Fruit fly (Drosophila melanogaster) whole organism, prepupa: Measurements from ENCODE around the gene CG13131.
A peak's percentile ranks its signal among the peaks of the same experiment; 100 is the strongest.

Experiments
- Blimp-1 ChIP-seq: fragments of 200-800 bp; sonication (Bioruptor generic); optimal IDR thresholded peaks from 3 replicates; lab custom pipeline; 2017; ENCODE audit warnings: missing biosample characterization, missing genetic modification characterization, mild to moderate bottlenecking, moderate library complexity, missing genetic modification reagents
- CG10631 ChIP-seq: fragments of 200-800 bp; sonication (Bioruptor generic); optimal IDR thresholded peaks from 2 replicates; lab custom pipeline; 2016; ENCODE audit warnings: missing biosample characterization, missing genetic modification characterization
- CG11762 ChIP-seq: fragments of 200-800 bp; sonication (Bioruptor generic); optimal IDR thresholded peaks from 3 replicates; lab custom pipeline; 2016; ENCODE audit warnings: missing biosample characterization, missing genetic modification characterization; ENCODE audit not compliant: insufficient read depth
- CG11902 ChIP-seq: fragments of 200-800 bp; sonication (Bioruptor generic); optimal IDR thresholded peaks from 3 replicates; lab custom pipeline; 2016; ENCODE audit warnings: missing biosample characterization, missing genetic modification characterization
- CG15336 ChIP-seq: fragments of 200-800 bp; sonication (Bioruptor generic); IDR thresholded peaks from 2 replicates; pipeline ENCODE4 v1.3.6; 2022; ENCODE audit warnings: missing biosample characterization, missing genetic modification characterization
- CG1621 ChIP-seq: fragments of 200-800 bp; sonication (Bioruptor generic); optimal IDR thresholded peaks from 3 replicates; lab custom pipeline; 2018; ENCODE audit warnings: missing biosample characterization, mild to moderate bottlenecking, missing genetic modification characterization
- CG16779 ChIP-seq: fragments of 200-800 bp; sonication (Bioruptor generic); optimal IDR thresholded peaks from 3 replicates; lab custom pipeline; 2017; ENCODE audit warnings: missing biosample characterization, mild to moderate bottlenecking, missing genetic modification characterization
- CG3032 ChIP-seq: fragments of 200-800 bp; optimal IDR thresholded peaks from 2 replicates; lab custom pipeline; 2019; ENCODE audit warnings: missing biosample characterization, mild to moderate bottlenecking, missing genetic modification characterization, moderate library complexity
- CG31627 ChIP-seq: fragments of 200-800 bp; sonication (Bioruptor generic); optimal IDR thresholded peaks from 3 replicates; lab custom pipeline; 2016; ENCODE audit warnings: missing biosample characterization, missing genetic modification characterization
- CG32006 ChIP-seq: fragments of 200-800 bp; sonication (Bioruptor generic); optimal IDR thresholded peaks from 3 replicates; lab custom pipeline; 2017; ENCODE audit warnings: missing biosample characterization, mild to moderate bottlenecking, missing genetic modification characterization
- CG34406 ChIP-seq: fragments of 200-800 bp; sonication (Bioruptor generic); optimal IDR thresholded peaks from 3 replicates; lab custom pipeline; 2016; ENCODE audit warnings: missing biosample characterization, missing genetic modification characterization
- CG3919 ChIP-seq: fragments of 200-800 bp; sonication (Bioruptor generic); optimal IDR thresholded peaks from 3 replicates; lab custom pipeline; 2016; ENCODE audit warnings: missing biosample characterization, missing genetic modification characterization
- CG4318 ChIP-seq: fragments of 200-800 bp; sonication (Bioruptor generic); optimal IDR thresholded peaks from 3 replicates; lab custom pipeline; 2017; ENCODE audit warnings: missing biosample characterization, mild to moderate bottlenecking, missing genetic modification characterization
- CG6276 ChIP-seq: fragments of 200-800 bp; sonication (Bioruptor generic); optimal IDR thresholded peaks from 2 replicates; lab custom pipeline; 2017; ENCODE audit warnings: missing biosample characterization, mild to moderate bottlenecking, missing genetic modification characterization
- CG6808 ChIP-seq: fragments of 200-800 bp; sonication (Bioruptor generic); optimal IDR thresholded peaks from 3 replicates; lab custom pipeline; 2017; ENCODE audit warnings: missing biosample characterization, missing genetic modification characterization, mild to moderate bottlenecking, moderate library complexity, missing genetic modification reagents
- CG6854 ChIP-seq: fragments of 200-800 bp; sonication (Bioruptor generic); optimal IDR thresholded peaks from 2 replicates; lab custom pipeline; 2017; ENCODE audit warnings: missing biosample characterization, mild to moderate bottlenecking, missing genetic modification characterization
- CG7368 ChIP-seq: fragments of 200-800 bp; sonication (Bioruptor generic); optimal IDR thresholded peaks from 3 replicates; lab custom pipeline; 2016; ENCODE audit warnings: missing biosample characterization, missing genetic modification characterization
- CG8119 ChIP-seq: fragments of 200-800 bp; sonication (Bioruptor generic); IDR thresholded peaks from 3 replicates; pipeline ENCODE4 v1.3.6; 2022; ENCODE audit warnings: missing biosample characterization, missing genetic modification characterization
- CG8632 ChIP-seq: fragments of 200-800 bp; sonication (Bioruptor generic); optimal IDR thresholded peaks from 3 replicates; lab custom pipeline; 2016; ENCODE audit warnings: missing biosample characterization, missing genetic modification characterization
- CG9139 ChIP-seq: fragments of 200-800 bp; sonication (Bioruptor generic); optimal IDR thresholded peaks from 3 replicates; lab custom pipeline; 2017; ENCODE audit warnings: missing biosample characterization, mild to moderate bottlenecking, missing genetic modification characterization
- Eip75B ChIP-seq: fragments of 200-800 bp; sonication (Bioruptor generic); optimal IDR thresholded peaks from 3 replicates; lab custom pipeline; 2016; ENCODE audit warnings: missing biosample characterization, missing genetic modification characterization
- Eip93F ChIP-seq: fragments of 200-800 bp; sonication (Bioruptor generic); optimal IDR thresholded peaks from 2 replicates; lab custom pipeline; 2016; ENCODE audit warnings: missing biosample characterization, mild to moderate bottlenecking, missing genetic modification characterization
- Ets21C ChIP-seq: fragments of 200-800 bp; sonication (Bioruptor generic); optimal IDR thresholded peaks from 3 replicates; lab custom pipeline; 2016; ENCODE audit warnings: missing biosample characterization, missing genetic modification characterization
- Ets96B ChIP-seq: fragments of 200-800 bp; optimal IDR thresholded peaks from 2 replicates; lab custom pipeline; 2019; ENCODE audit warnings: missing biosample characterization, mild to moderate bottlenecking, missing genetic modification characterization, moderate library complexity
- Gug ChIP-seq: fragments of 200-800 bp; sonication (Bioruptor generic); IDR thresholded peaks from 2 replicates; pipeline ENCODE4 v1.3.6; 2022; ENCODE audit warnings: missing biosample characterization, missing genetic modification characterization
- Hr38 ChIP-seq: sonication (Bioruptor generic); optimal IDR thresholded peaks from 2 replicates; lab custom pipeline; 2016; ENCODE audit warnings: missing biosample characterization, missing genetic modification characterization
- Hr4 ChIP-seq: fragments of 200-800 bp; sonication (Bioruptor generic); optimal IDR thresholded peaks from 3 replicates; lab custom pipeline; 2016; ENCODE audit warnings: missing biosample characterization, missing genetic modification characterization
- Lpt ChIP-seq: fragments of 200-800 bp; sonication (Bioruptor generic); optimal IDR thresholded peaks from 3 replicates; lab custom pipeline; 2016; ENCODE audit warnings: missing biosample characterization, missing genetic modification characterization
- Met ChIP-seq: fragments of 200-800 bp; sonication (Bioruptor generic); optimal IDR thresholded peaks from 3 replicates; lab custom pipeline; 2016; ENCODE audit warnings: missing biosample characterization, missing genetic modification characterization
- OdsH ChIP-seq: fragments of 200-800 bp; sonication (Bioruptor generic); optimal IDR thresholded peaks from 3 replicates; lab custom pipeline; 2016; ENCODE audit warnings: missing biosample characterization, missing genetic modification characterization
- Smox ChIP-seq: fragments of 200-800 bp; sonication (Bioruptor generic); optimal IDR thresholded peaks from 3 replicates; lab custom pipeline; 2016; ENCODE audit warnings: missing biosample characterization, missing genetic modification characterization
- Sox102F ChIP-seq: fragments of 200-800 bp; sonication (Bioruptor generic); optimal IDR thresholded peaks from 2 replicates; lab custom pipeline; 2016; ENCODE audit warnings: missing biosample characterization, mild to moderate bottlenecking, missing genetic modification characterization
- Sox14 ChIP-seq: fragments of 200-800 bp; sonication (Bioruptor generic); optimal IDR thresholded peaks from 3 replicates; lab custom pipeline; 2016; ENCODE audit warnings: missing biosample characterization, missing genetic modification characterization
- achi ChIP-seq: fragments of 200-800 bp; sonication (Bioruptor generic); optimal IDR thresholded peaks from 3 replicates; lab custom pipeline; 2016; ENCODE audit warnings: missing biosample characterization, missing genetic modification characterization
- acj6 ChIP-seq: fragments of 200-800 bp; sonication (Bioruptor generic); optimal IDR thresholded peaks from 3 replicates; lab custom pipeline; 2016; ENCODE audit warnings: missing biosample characterization, missing genetic modification characterization
- cyc ChIP-seq: fragments of 200-800 bp; sonication (Bioruptor generic); optimal IDR thresholded peaks from 3 replicates; lab custom pipeline; 2016; ENCODE audit warnings: missing biosample characterization, missing genetic modification characterization
- dac ChIP-seq: fragments of 200-800 bp; sonication (Bioruptor generic); optimal IDR thresholded peaks from 2 replicates; lab custom pipeline; 2017; ENCODE audit warnings: missing biosample characterization, mild to moderate bottlenecking, missing genetic modification characterization
- dsx ChIP-seq: fragments of 200-800 bp; optimal IDR thresholded peaks from 3 replicates; lab custom pipeline; 2019; ENCODE audit warnings: missing biosample characterization, mild to moderate bottlenecking, missing genetic modification characterization, moderate library complexity; ENCODE audit not compliant: poor library complexity, severe bottlenecking
- eg ChIP-seq: fragments of 200-800 bp; sonication (Bioruptor generic); IDR thresholded peaks from 3 replicates; pipeline ENCODE4 v1.3.6; 2022; ENCODE audit warnings: missing biosample characterization, missing genetic modification characterization
- fd59A ChIP-seq: fragments of 200-800 bp; sonication (Bioruptor generic); optimal IDR thresholded peaks from 2 replicates; lab custom pipeline; 2017; ENCODE audit warnings: missing biosample characterization, mild to moderate bottlenecking, missing genetic modification characterization, missing genetic modification reagents
- fd85E ChIP-seq: fragments of 200-800 bp; sonication (Bioruptor generic); optimal IDR thresholded peaks from 3 replicates; lab custom pipeline; 2016; ENCODE audit warnings: missing biosample characterization, missing genetic modification characterization
- fkh ChIP-seq: fragments of 200-800 bp; sonication (Bioruptor generic); optimal IDR thresholded peaks from 3 replicates; lab custom pipeline; 2017; ENCODE audit warnings: missing biosample characterization, mild to moderate bottlenecking, missing genetic modification characterization, moderate library complexity
- net ChIP-seq: fragments of 200-800 bp; sonication (Bioruptor generic); optimal IDR thresholded peaks from 3 replicates; lab custom pipeline; 2016; ENCODE audit warnings: missing biosample characterization, missing genetic modification characterization
- pdm3 ChIP-seq: fragments of 200-800 bp; sonication (Bioruptor generic); optimal IDR thresholded peaks from 3 replicates; lab custom pipeline; 2016; ENCODE audit warnings: missing biosample characterization, missing genetic modification characterization
- salr ChIP-seq, 2 experiments: fragments of 200-800 bp; sonication (Bioruptor generic); optimal IDR thresholded peaks; 3 replicates each; lab custom pipeline; 2016 to 2018; ENCODE audit warnings: missing biosample characterization in 2 of 2, missing genetic modification characterization in 2 of 2, mild to moderate bottlenecking in 1 of 2
- spab ChIP-seq: fragments of 200-800 bp; sonication (Bioruptor generic); optimal IDR thresholded peaks from 2 replicates; lab custom pipeline; 2017; ENCODE audit warnings: missing biosample characterization, mild to moderate bottlenecking, missing genetic modification characterization, missing genetic modification reagents
- ss ChIP-seq, 2 experiments: fragments of 200-800 bp; sonication (Bioruptor generic); optimal IDR thresholded peaks; 2 replicates in 1 of 2; 3 replicates in 1 of 2; lab custom pipeline; 2017 to 2018; ENCODE audit warnings: mild to moderate bottlenecking in 2 of 2, missing biosample characterization in 2 of 2, missing genetic modification characterization in 2 of 2, moderate library complexity in 1 of 2
- vri ChIP-seq: fragments of 200-800 bp; sonication (Bioruptor generic); optimal IDR thresholded peaks from 3 replicates; lab custom pipeline; 2016; ENCODE audit warnings: missing biosample characterization, mild to moderate bottlenecking, missing genetic modification characterization

CG13131 gene

DNA sequence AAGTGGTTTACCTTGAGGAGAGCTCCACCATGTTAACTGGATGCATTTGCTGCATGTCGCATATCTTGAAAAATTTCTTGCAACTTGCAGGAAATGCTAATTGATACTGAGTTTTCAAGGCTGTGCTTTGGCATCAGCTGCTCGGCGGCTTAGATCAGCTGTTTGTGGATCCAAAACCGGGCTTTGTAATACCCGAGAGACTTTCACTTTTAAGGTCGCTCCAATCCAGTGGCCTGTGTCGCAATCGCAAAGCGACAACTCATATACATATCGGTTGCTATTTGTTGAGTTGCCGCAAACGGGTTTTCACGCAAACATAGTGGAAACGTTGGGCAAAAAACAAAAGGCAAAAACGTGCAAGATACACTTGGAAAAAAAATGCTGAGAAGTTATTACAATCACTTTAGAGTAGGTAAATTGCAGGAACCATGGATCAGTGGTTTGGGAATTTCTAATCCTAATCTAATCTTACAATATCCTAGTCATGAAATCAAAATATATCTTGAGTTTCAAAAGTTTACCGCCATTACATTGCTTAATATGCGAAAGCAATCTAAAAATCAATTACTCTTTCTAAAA lies 18.6 kb upstream of the CG13131 start (continued):
- no peak for TF ChIP-seq CG11762 (GFP tag; lab: Kevin White, UChicago)
- peak; percentile 26 for TF ChIP-seq CG3919 (GFP tag; lab: Kevin White, UChicago)
- no peak for TF ChIP-seq spab (GFP tag; lab: Kevin White, UChicago)
- no peak for TF ChIP-seq Eip93F (GFP tag; lab: Kevin White, UChicago)
- TF ChIP-seq CG6276, result peak; percentile 36
- TF ChIP-seq Ets21C, result no peak
- TF ChIP-seq fkh (GFP tag; lab: Kevin White, UChicago), result no peak
- peak; percentile 17 for TF ChIP-seq acj6
- TF ChIP-seq Gug (GFP tag; lab: Robert Waterston, UW), result no peak
- TF ChIP-seq dsx (GFP tag; lab: Kevin White, UChicago), result no peak
- TF ChIP-seq CG8119 (GFP tag; lab: Robert Waterston, UW), result peak; percentile 68
- TF ChIP-seq CG16779 (tag; lab: Kevin White, UChicago), result no peak
- TF ChIP-seq CG1621 (tag; lab: Kevin White, UChicago), result peak; percentile 35
- no peak for TF ChIP-seq fd85E (GFP tag; lab: Kevin White, UChicago)
- peak; percentile 18 for TF ChIP-seq Eip75B (GFP tag; lab: Kevin White, UChicago)
- peak; percentile 63 for TF ChIP-seq Hr4
- TF ChIP-seq CG15336, result 0 out of 2 replicates have a peak, but pooled peaks have one; percentile 55
- TF ChIP-seq CG6808, result peak; percentile 27
- no peak for TF ChIP-seq CG11902 (GFP tag; lab: Kevin White, UChicago)
- TF ChIP-seq net, result peak; percentile 56
- peak; percentile 45 for TF ChIP-seq pdm3
- TF ChIP-seq Hr38 (GFP tag; lab: Kevin White, UChicago), result no peak
- TF ChIP-seq CG8632 (GFP tag; lab: Kevin White, UChicago), result peak; percentile 52
- peak; percentile 53; the same call in 2 of the 3 replicates for TF ChIP-seq eg (GFP tag; lab: Robert Waterston, UW)
- TF ChIP-seq CG3032 (tag; lab: Kevin White, UChicago), result peak; percentile 16
- peak; percentile 48 for TF ChIP-seq OdsH
- TF ChIP-seq Ets96B (tag; lab: Kevin White, UChicago), result peak; percentile 6
- TF ChIP-seq Met (GFP tag; lab: Kevin White, UChicago), result no peak
- peak; percentile 4 for TF ChIP-seq CG4318 (GFP tag; lab: Kevin White, UChicago)
- TF ChIP-seq CG7368, result peak; percentile 28
- TF ChIP-seq salr (GFP tag; optimal IDR thresholded peaks at IDR 0.05; lab: Kevin White, UChicago), result no peak
- TF ChIP-seq Lpt (GFP tag; lab: Kevin White, UChicago), result peak; percentile 33
- no peak for TF ChIP-seq CG6854 (GFP tag; lab: Kevin White, UChicago)
- TF ChIP-seq CG9139, result no peak
- TF ChIP-seq CG34406 (GFP tag; lab: Kevin White, UChicago), result peak; percentile 37
- TF ChIP-seq Sox14, result peak; percentile 3
- no peak for TF ChIP-seq Sox102F (GFP tag; lab: Kevin White, UChicago)

DNA sequence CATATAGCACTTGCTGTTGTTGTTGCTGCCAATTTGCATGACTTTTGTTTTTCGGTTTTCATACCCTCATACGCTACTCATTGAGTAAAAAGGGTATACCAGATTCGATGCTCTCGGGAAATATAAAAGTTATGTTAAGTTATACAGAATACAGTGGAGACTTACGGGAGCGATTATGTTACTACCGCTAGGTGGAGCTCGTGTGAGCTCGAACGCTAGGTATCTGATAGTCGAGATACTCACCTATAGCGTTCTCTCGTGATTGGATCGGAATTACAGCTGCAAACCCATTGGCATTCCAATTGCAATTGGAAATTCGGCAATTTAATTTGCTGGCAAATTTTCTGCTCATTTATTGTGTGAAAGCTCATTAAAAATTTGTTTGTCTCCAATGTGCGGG lies 16.1 kb upstream of the CG13131 start:
- TF ChIP-seq CG32006 (peak; percentile 46), Eip75B (GFP tag; lab: Kevin White, UChicago) (no peak), spab (GFP tag; lab: Kevin White, UChicago) (no peak), CG11902 (GFP tag; lab: Kevin White, UChicago) (no peak), eg (GFP tag; lab: Robert Waterston, UW) (peak; percentile 46; the same call in 2 of the 3 replicates), Blimp-1 (GFP tag; lab: Kevin White, UChicago) (no peak), fd85E (GFP tag; lab: Kevin White, UChicago) (no peak), pdm3 (peak; percentile 17), CG6854 (GFP tag; lab: Kevin White, UChicago) (no peak), ss (GFP tag; optimal IDR thresholded peaks at IDR 0.05; lab: Kevin White, UChicago) (no peak), net (peak; percentile 7), Smox (no peak), CG6808 (no peak), acj6 (no peak), Lpt (GFP tag; lab: Kevin White, UChicago) (no peak), Sox102F (GFP tag; lab: Kevin White, UChicago) (no peak), dac (GFP tag; lab: Kevin White, UChicago) (no peak), vri (GFP tag; lab: Kevin White, UChicago) (no peak), Eip93F (GFP tag; lab: Kevin White, UChicago) (no peak), achi (GFP tag; lab: Kevin White, UChicago) (no peak), Gug (GFP tag; lab: Robert Waterston, UW) (no peak), cyc (no peak), CG10631 (GFP tag; lab: Kevin White, UChicago) (no peak), fd59A (GFP tag; lab: Kevin White, UChicago) (no peak), Hr38 (GFP tag; lab: Kevin White, UChicago) (no peak), salr (GFP tag; optimal IDR thresholded peaks at IDR 0.05; lab: Kevin White, UChicago) (no peak), CG16779 (tag; lab: Kevin White, UChicago) (no peak), Ets96B (tag; lab: Kevin White, UChicago) (no peak), CG31627 (GFP tag; lab: Kevin White, UChicago) (no peak)
